Fruit fly (Drosophila melanogaster) whole organism, adult: Measurements from ENCODE around the gene nero.

ENCODE experiments used
- CG11617 ChIP-seq: fragments of 200-800 bp; sonication (Bioruptor generic); optimal IDR thresholded peaks from 2 replicates; lab custom pipeline; 2017; ENCODE audit warnings: mild to moderate bottlenecking, missing biosample characterization, missing genetic modification reagents, missing genetic modification characterization
- CG14711 ChIP-seq: fragments of 200-800 bp; sonication (Bioruptor generic); optimal IDR thresholded peaks from 2 replicates; lab custom pipeline; 2018; ENCODE audit warnings: missing biosample characterization, mild to moderate bottlenecking, missing genetic modification characterization, moderate library complexity
- CG1620 ChIP-seq: fragments of 200-800 bp; sonication (Bioruptor generic); optimal IDR thresholded peaks from 2 replicates; lab custom pipeline; 2016; ENCODE audit warnings: missing biosample characterization, missing genetic modification characterization
- CG5204 ChIP-seq: fragments of 200-800 bp; sonication (Bioruptor generic); optimal IDR thresholded peaks from 2 replicates; lab custom pipeline; 2016; ENCODE audit warnings: missing biosample characterization, missing genetic modification characterization
- Clk ChIP-seq: fragments of 200-800 bp; sonication (Bioruptor generic); optimal IDR thresholded peaks from 2 replicates; lab custom pipeline; 2017; ENCODE audit warnings: missing biosample characterization, missing genetic modification characterization
- Hr96 ChIP-seq: fragments of 200-800 bp; sonication (Bioruptor generic); optimal IDR thresholded peaks from 2 replicates; lab custom pipeline; 2016; ENCODE audit warnings: missing biosample characterization, missing genetic modification characterization
- Mnt ChIP-seq: fragments of 200-800 bp; sonication (Bioruptor generic); optimal IDR thresholded peaks from 2 replicates; lab custom pipeline; 2016; ENCODE audit warnings: missing biosample characterization, mild to moderate bottlenecking, missing genetic modification characterization
- cic ChIP-seq: fragments of 200-800 bp; sonication (Bioruptor generic); optimal IDR thresholded peaks from 2 replicates; lab custom pipeline; 2017; ENCODE audit warnings: missing biosample characterization, mild to moderate bottlenecking, missing genetic modification characterization, moderate library complexity
- cnc ChIP-seq, 2 experiments: fragments of >200 bp; optimal IDR thresholded peaks; 2 replicates each; lab custom pipeline; 2017
- kay ChIP-seq: fragments of 200-800 bp; sonication (Bioruptor generic); peaks from one replicate; lab custom pipeline; 2016; ENCODE audit warnings: missing biosample characterization, missing genetic modification characterization, borderline replicate concordance
- ovo ChIP-seq: fragments of 200-800 bp; sonication (Bioruptor generic); optimal IDR thresholded peaks from 2 replicates; lab custom pipeline; 2016; ENCODE audit warnings: missing biosample characterization, missing genetic modification characterization
- pad ChIP-seq: fragments of 200-800 bp; sonication (Bioruptor generic); optimal IDR thresholded peaks from 3 replicates; lab custom pipeline; 2017; ENCODE audit warnings: missing biosample characterization, missing genetic modification characterization, mild to moderate bottlenecking, moderate library complexity, missing genetic modification reagents
- tj ChIP-seq: fragments of 200-800 bp; sonication (Bioruptor generic); optimal IDR thresholded peaks from 3 replicates; lab custom pipeline; 2017; ENCODE audit warnings: missing biosample characterization, mild to moderate bottlenecking, missing genetic modification characterization, moderate library complexity

DNA sequence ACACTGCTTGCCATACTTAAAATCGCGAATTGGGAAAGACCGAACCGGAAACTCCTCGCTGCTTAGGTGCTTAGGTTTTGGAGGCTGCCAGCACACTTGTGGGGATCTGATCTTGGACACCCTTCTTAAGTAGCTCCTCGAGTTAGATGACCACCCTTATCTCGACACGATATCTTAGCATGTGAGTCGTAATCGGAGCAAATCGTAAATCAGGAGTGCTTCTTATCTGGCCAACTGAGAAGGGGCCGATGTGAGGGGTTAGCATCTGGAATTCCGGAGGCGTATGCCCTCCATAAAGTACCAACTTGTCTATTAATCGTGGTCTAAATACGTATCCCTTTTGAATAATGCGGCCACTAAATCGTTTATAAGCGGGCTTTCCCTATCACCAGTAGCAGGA, 7.2 kb upstream of the nero start, which contains the start of gene salt:
- TF ChIP-seq ovo = no peak
- TF ChIP-seq kay (GFP tag; lab: Kevin White, UChicago) = no peak
- no peak for TF ChIP-seq CG1620
- no peak for TF ChIP-seq CG11617 (GFP tag; lab: Kevin White, UChicago)
- TF ChIP-seq Hr96 = no peak
- no peak for TF ChIP-seq CG5204
- TF ChIP-seq CG14711 (tag; lab: Kevin White, UChicago) = no peak
- TF ChIP-seq Mnt (GFP tag; lab: Kevin White, UChicago) = no peak
- no peak for TF ChIP-seq cnc (optimal IDR thresholded peaks at IDR 0.05; lab: Kevin White, UChicago)
- no peak for TF ChIP-seq pad (GFP tag; lab: Kevin White, UChicago)
- no peak for TF ChIP-seq cic
- TF ChIP-seq Clk = no peak
- TF ChIP-seq tj (GFP tag; lab: Kevin White, UChicago) = no peak
